Fruit fly (Drosophila melanogaster): ENCODE measurements around the gene CG33217.

dm6 chr3L:23095277-23095676, 30.5 kb upstream of the CG33217 start, which contains the start of gene RpL10:
- no peak for TF ChIP-seq ttk (optimal IDR thresholded peaks at IDR 0.05)
- no peak for TF ChIP-seq psq (optimal IDR thresholded peaks at IDR 0.05)
- TF ChIP-seq Myc (optimal IDR thresholded peaks at IDR 0.05): no peak

All from Kc167 (cell line).